Worm (Caenorhabditis elegans) whole organism, L2 larva: ENCODE results near the gene F27C8.2.

ENCODE experiments used
- C34F6.9 ChIP-seq: fragments of 150-350 bp; optimal IDR thresholded peaks from 2 replicates; lab custom pipeline; 2014; ENCODE audit warnings: missing biosample characterization, missing genetic modification characterization
- ZK546.5 ChIP-seq: sonication (generic microtip); optimal IDR thresholded peaks from 2 replicates; lab custom pipeline; 2017; ENCODE audit warnings: missing biosample characterization, missing genetic modification characterization
- aly-2 ChIP-seq: fragments of 150-350 bp; optimal IDR thresholded peaks from 2 replicates; lab custom pipeline; 2014; ENCODE audit warnings: missing biosample characterization, missing genetic modification characterization
- ceh-82 ChIP-seq: fragments of 150-350 bp; optimal IDR thresholded peaks from 2 replicates; lab custom pipeline; 2014; ENCODE audit warnings: missing biosample characterization, missing genetic modification characterization
- fos-1 ChIP-seq: fragments of 150-350 bp; optimal IDR thresholded peaks from 2 replicates; lab custom pipeline; 2014; ENCODE audit warnings: missing biosample characterization, missing genetic modification characterization
- gmeb-1 ChIP-seq: fragments of 150-350 bp; optimal IDR thresholded peaks from 2 replicates; lab custom pipeline; 2014; ENCODE audit warnings: missing biosample characterization, missing genetic modification characterization
- mdl-1 ChIP-seq, 2 experiments: fragments of 150-350 bp in 1 of 2; sonication (generic microtip) in 1 of 2; optimal IDR thresholded peaks; 2 replicates each; lab custom pipeline; 2017; ENCODE audit warnings: missing biosample characterization in 2 of 2, missing genetic modification characterization in 2 of 2
- nhr-11 ChIP-seq: fragments of 150-350 bp; optimal IDR thresholded peaks from 2 replicates; lab custom pipeline; 2014; ENCODE audit warnings: missing biosample characterization, missing genetic modification characterization
- nhr-23 ChIP-seq: fragments of 150-350 bp; optimal IDR thresholded peaks from 2 replicates; lab custom pipeline; 2014; ENCODE audit warnings: missing biosample characterization, missing genetic modification reagents, missing genetic modification characterization
- nhr-77 ChIP-seq: fragments of 150-350 bp; optimal IDR thresholded peaks from 2 replicates; lab custom pipeline; 2014; ENCODE audit warnings: missing biosample characterization, missing genetic modification characterization
- sem-4 ChIP-seq: fragments of 150-350 bp; optimal IDR thresholded peaks from 2 replicates; lab custom pipeline; 2014; ENCODE audit warnings: missing biosample characterization, missing genetic modification reagents, missing genetic modification characterization
- sma-3 ChIP-seq: sonication (generic microtip); optimal IDR thresholded peaks from 2 replicates; lab custom pipeline; 2016; ENCODE audit warnings: missing genetic modification reagents, missing genetic modification characterization, missing compliant biosample characterization
- ztf-4 ChIP-seq: fragments of 150-350 bp; optimal IDR thresholded peaks from 2 replicates; lab custom pipeline; 2014; ENCODE audit warnings: missing biosample characterization, missing genetic modification characterization

ce11 chrIV:9601595-9601994 is 5.4 kb downstream of the F27C8.2 start, which contains the start of gene aat-1:
- TF ChIP-seq mdl-1 (tag; optimal IDR thresholded peaks at IDR 0.05; lab: Kevin White, UChicago) (no peak), C34F6.9 (tag; lab: Kevin White, UChicago) (no peak), gmeb-1 (tag; lab: Kevin White, UChicago) (no peak), fos-1 (no peak), ceh-82 (no peak), aly-2 (tag; lab: Kevin White, UChicago) (no peak), nhr-11 (tag; lab: Kevin White, UChicago) (no peak), sma-3 (GFP tag; lab: Kevin White, UChicago) (no peak), nhr-77 (tag; lab: Kevin White, UChicago) (no peak), ztf-4 (tag; lab: Kevin White, UChicago) (no peak), ZK546.5 (no peak), sem-4 (tag; lab: Kevin White, UChicago) (no peak), nhr-23 (tag; lab: Kevin White, UChicago) (no peak)
